Worm (Caenorhabditis elegans) whole organism, L4 larva: ENCODE results near the gene mtg-1.

Experiments
- ama-1 ChIP-seq: fragments of 150-350 bp; optimal IDR thresholded peaks from 2 replicates; lab custom pipeline; 2014; ENCODE audit warnings: inconsistent platforms, mixed read lengths
- ceh-82 ChIP-seq: sonication (generic microtip); optimal IDR thresholded peaks from 2 replicates; lab custom pipeline; 2017; ENCODE audit warnings: missing biosample characterization, missing genetic modification characterization
- daf-12 ChIP-seq: fragments of 150-350 bp; optimal IDR thresholded peaks from 2 replicates; lab custom pipeline; 2014; ENCODE audit warnings: missing biosample characterization, missing genetic modification reagents, missing genetic modification characterization
- nhr-10 ChIP-seq: fragments of 150-350 bp; optimal IDR thresholded peaks from 2 replicates; lab custom pipeline; 2014; ENCODE audit warnings: missing biosample characterization, missing genetic modification characterization
- spr-3 ChIP-seq: fragments of 200-800 bp; sonication (Bioruptor generic); optimal IDR thresholded peaks from 2 replicates; lab custom pipeline; 2018; ENCODE audit warnings: mild to moderate bottlenecking, missing genetic modification characterization, missing compliant biosample characterization

ce11 chrIII:1554347-1554746 is 20.8 kb downstream of the mtg-1 start, which contains the start of gene ddx-35:
- TF ChIP-seq ama-1 (lab: Kevin White, UChicago) (no peak), nhr-10 (tag; lab: Kevin White, UChicago) (no peak), spr-3 (GFP tag; lab: Kevin White, UChicago) (no peak), ceh-82 (no peak), daf-12 (tag; lab: Kevin White, UChicago) (no peak)
